Worm (Caenorhabditis elegans) whole organism, early embryonic: ENCODE data around the gene Y62E10A.3.

Source experiments
- B0310.2 ChIP-seq: sonication (generic microtip); optimal IDR thresholded peaks from 2 replicates; lab custom pipeline; 2016; ENCODE audit warnings: mild to moderate bottlenecking, missing genetic modification characterization, missing compliant biosample characterization
- F13C5.2 ChIP-seq: sonication (generic microtip); optimal IDR thresholded peaks from 2 replicates; lab custom pipeline; 2017; ENCODE audit warnings: mild to moderate bottlenecking, missing genetic modification characterization, inconsistent platforms, missing compliant biosample characterization
- aly-1 ChIP-seq: sonication (generic microtip); optimal IDR thresholded peaks from 2 replicates; lab custom pipeline; 2016; ENCODE audit warnings: missing genetic modification characterization, missing compliant biosample characterization
- ama-1 ChIP-seq: fragments of 150-350 bp; optimal IDR thresholded peaks from 2 replicates; lab custom pipeline; 2014
- ceh-13 ChIP-seq: fragments of 200-800 bp; sonication (Bioruptor generic); optimal IDR thresholded peaks from 2 replicates; lab custom pipeline; 2018; ENCODE audit warnings: mild to moderate bottlenecking, missing genetic modification characterization, missing compliant biosample characterization
- ceh-36 ChIP-seq: sonication (generic microtip); optimal IDR thresholded peaks from 2 replicates; lab custom pipeline; 2016; ENCODE audit warnings: missing genetic modification characterization, inconsistent platforms, missing compliant biosample characterization
- ets-7 ChIP-seq: sonication (generic microtip); optimal IDR thresholded peaks from 2 replicates; lab custom pipeline; 2016; ENCODE audit warnings: missing genotype, missing genetic modification characterization, missing compliant biosample characterization
- flt-1 ChIP-seq: fragments of 200-800 bp; sonication (Bioruptor generic); IDR thresholded peaks from 2 replicates; pipeline ENCODE4 v1.3.6; 2022; ENCODE audit warnings: missing genetic modification characterization, missing compliant biosample characterization
- hmbx-1 ChIP-seq: sonication (generic microtip); optimal IDR thresholded peaks from 2 replicates; lab custom pipeline; 2016; ENCODE audit warnings: mild to moderate bottlenecking, missing genetic modification characterization, missing compliant biosample characterization
- hmg-4 ChIP-seq: fragments of 200-800 bp; sonication (Bioruptor generic); optimal IDR thresholded peaks from 2 replicates; lab custom pipeline; 2018; ENCODE audit warnings: mild to moderate bottlenecking, missing genetic modification characterization, missing compliant biosample characterization
- hnd-1 ChIP-seq: sonication (generic microtip); optimal IDR thresholded peaks from 2 replicates; lab custom pipeline; 2016; ENCODE audit warnings: missing genetic modification characterization, missing compliant biosample characterization
- pes-1 ChIP-seq: fragments of 200-800 bp; sonication (Bioruptor generic); IDR thresholded peaks from 2 replicates; pipeline ENCODE4 v1.3.6; 2022; ENCODE audit warnings: missing genetic modification reagents, missing genetic modification characterization, missing compliant biosample characterization
- scrt-1 ChIP-seq: fragments of 200-800 bp; sonication (Bioruptor generic); IDR thresholded peaks from 2 replicates; pipeline ENCODE4 v1.3.6; 2022; ENCODE audit warnings: missing genetic modification characterization, missing compliant biosample characterization
- sea-1 ChIP-seq: fragments of 200-800 bp; sonication (Bioruptor generic); conservative IDR thresholded peaks from 2 replicates; pipeline ENCODE4 v1.3.6; 2022; ENCODE audit warnings: missing genetic modification characterization, missing compliant biosample characterization
- tbx-11 ChIP-seq: fragments of 200-800 bp; sonication (Bioruptor generic); IDR thresholded peaks from 2 replicates; pipeline ENCODE4 v1.3.6; 2022; ENCODE audit warnings: missing genetic modification characterization, missing compliant biosample characterization
- tbx-37 ChIP-seq: fragments of 200-800 bp; sonication (Bioruptor generic); conservative IDR thresholded peaks from 2 replicates; pipeline ENCODE4 v1.3.6; 2022; ENCODE audit warnings: missing genetic modification reagents, missing genetic modification characterization, missing compliant biosample characterization
- tra-4 ChIP-seq: sonication (generic microtip); optimal IDR thresholded peaks from 2 replicates; lab custom pipeline; 2017; ENCODE audit warnings: missing genetic modification characterization, missing compliant biosample characterization

The Y62E10A.3 gene

DNA sequence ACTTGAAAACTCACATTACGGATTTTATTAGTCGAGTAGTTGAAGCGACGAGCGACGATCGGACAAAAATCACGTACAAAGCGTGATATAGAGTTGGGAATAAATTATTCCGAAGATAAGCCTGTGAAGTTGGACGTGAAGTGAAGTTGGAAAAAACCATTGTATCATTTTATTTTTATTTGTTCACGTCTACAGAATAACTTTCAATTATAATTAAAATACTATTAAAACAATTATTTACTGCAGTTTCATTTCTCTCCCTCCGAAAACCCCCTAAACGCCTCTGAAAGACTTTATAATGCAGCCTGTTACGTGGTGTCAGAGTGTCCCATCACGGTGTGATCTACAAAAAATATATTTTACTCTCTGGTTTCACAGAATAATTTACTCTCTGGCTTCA, at the start of gene Y62E10A.3:
Gene Y62E10A.3 (minus strand): TSS at position 101 of the 400 bp plus-strand sequence.
- TF ChIP-seq ets-7 (tag; lab: Kevin White, UChicago): no peak
- TF ChIP-seq hmbx-1 (tag; lab: Kevin White, UChicago): no peak
- no peak for TF ChIP-seq flt-1 (GFP tag; lab: Robert Waterston, UW)
- no peak for TF ChIP-seq hmg-4 (GFP tag; lab: Kevin White, UChicago)
- TF ChIP-seq hnd-1: no peak
- no peak for TF ChIP-seq ceh-36 (tag; lab: Kevin White, UChicago)

DNA sequence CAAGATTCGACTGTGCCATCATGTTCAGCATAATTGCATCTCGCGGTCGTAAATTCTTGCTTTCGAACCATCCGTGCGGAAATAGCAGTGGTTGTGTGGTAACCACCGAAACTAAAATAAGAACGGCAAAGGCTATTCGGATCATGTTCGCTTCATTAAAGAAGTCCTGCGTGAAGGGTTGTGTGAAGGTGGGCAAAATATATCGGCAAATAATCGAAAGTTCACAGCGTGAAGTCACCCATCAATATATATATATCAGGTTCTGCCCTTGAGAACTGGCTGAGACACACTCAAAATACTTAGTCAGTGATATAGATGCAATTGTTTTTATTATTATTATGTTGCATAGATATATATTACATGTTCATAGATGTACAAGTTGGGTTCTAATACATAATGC, 48.0 kb upstream of the Y62E10A.3 start, which contains the start of gene Y62E10A.19:
Gene Y62E10A.19 (minus strand): TSS at position 289 of the 400 bp plus-strand sequence.
- TF ChIP-seq tbx-37 (GFP tag; lab: Robert Waterston, UW) (no peak), ceh-36 (tag; lab: Kevin White, UChicago) (no peak), ets-7 (tag; lab: Kevin White, UChicago) (no peak), scrt-1 (GFP tag; lab: Robert Waterston, UW) (no peak), tra-4 (no peak), ama-1 (lab: Kevin White, UChicago) (no peak), ceh-13 (GFP tag; lab: Kevin White, UChicago) (no peak), hmbx-1 (tag; lab: Kevin White, UChicago) (no peak)

ce11 chrIV:13400456-13401364, 40.7 kb upstream of the Y62E10A.3 start, which contains the start of the genes memi-2 and cyp-31A5:
Gene memi-2, minus strand, starts transcription at chrIV:13400506.
Gene cyp-31A5, plus strand, starts transcription at chrIV:13401289.
- TF ChIP-seq tra-4 (no peak), F13C5.2 (no peak), pes-1 (no peak), B0310.2 (tag; lab: Kevin White, UChicago) (no peak), hmg-4 (GFP tag; lab: Kevin White, UChicago) (no peak), ama-1 (lab: Kevin White, UChicago) (no peak), sea-1 (GFP tag; lab: Robert Waterston, UW) (no peak), hnd-1 (no peak), scrt-1 (GFP tag; lab: Robert Waterston, UW) (no peak), tbx-11 (GFP tag; lab: Robert Waterston, UW) (no peak), ceh-13 (GFP tag; lab: Kevin White, UChicago) (no peak), aly-1 (tag; lab: Kevin White, UChicago) (no peak), tbx-37 (GFP tag; lab: Robert Waterston, UW) (no peak), ceh-36 (tag; lab: Kevin White, UChicago) (no peak), hmbx-1 (tag; lab: Kevin White, UChicago) (no peak), flt-1 (GFP tag; lab: Robert Waterston, UW) (no peak), ets-7 (tag; lab: Kevin White, UChicago) (no peak)

DNA sequence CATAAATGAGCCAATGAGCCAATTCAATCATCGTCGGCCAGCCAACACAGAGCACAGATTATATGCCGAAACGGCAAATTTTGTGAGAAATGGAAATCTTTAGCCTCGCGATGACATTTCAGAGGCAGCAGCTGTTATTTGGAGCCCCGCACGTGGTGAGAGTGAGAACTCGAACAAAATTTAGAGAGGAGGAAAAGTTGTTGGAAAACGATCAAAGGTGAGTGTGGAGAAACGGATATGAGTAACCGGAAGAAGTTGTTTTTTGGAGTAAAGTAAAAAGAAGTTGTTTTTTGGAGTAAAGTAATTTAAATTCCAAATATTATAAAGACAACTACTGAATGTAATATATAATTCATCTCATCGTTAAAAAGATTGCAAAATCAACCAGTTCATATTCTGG, 38.7 kb upstream of the Y62E10A.3 start, which contains the start of gene Y62E10A.13:
Gene Y62E10A.13 (minus strand): TSS at position 326 of the 400 bp plus-strand sequence.
- TF ChIP-seq ama-1 (lab: Kevin White, UChicago) (no peak), ceh-36 (tag; lab: Kevin White, UChicago) (no peak), tra-4 (no peak), B0310.2 (tag; lab: Kevin White, UChicago) (no peak), hmg-4 (GFP tag; lab: Kevin White, UChicago) (no peak), sea-1 (GFP tag; lab: Robert Waterston, UW) (no peak), tbx-11 (GFP tag; lab: Robert Waterston, UW) (no peak), ets-7 (tag; lab: Kevin White, UChicago) (no peak), ceh-13 (GFP tag; lab: Kevin White, UChicago) (no peak), F13C5.2 (no peak), hmbx-1 (tag; lab: Kevin White, UChicago) (no peak), scrt-1 (GFP tag; lab: Robert Waterston, UW) (no peak), aly-1 (tag; lab: Kevin White, UChicago) (no peak)

ce11 chrIV:13396375-13396774, 36.3 kb upstream of the Y62E10A.3 start:
- TF ChIP-seq ceh-36 (tag; lab: Kevin White, UChicago) (no peak), tbx-37 (GFP tag; lab: Robert Waterston, UW) (no peak), hmg-4 (GFP tag; lab: Kevin White, UChicago) (no peak), sea-1 (GFP tag; lab: Robert Waterston, UW) (no peak), tbx-11 (GFP tag; lab: Robert Waterston, UW) (no peak), ets-7 (tag; lab: Kevin White, UChicago) (no peak), hnd-1 (no peak), pes-1 (no peak), ceh-13 (GFP tag; lab: Kevin White, UChicago) (no peak), flt-1 (GFP tag; lab: Robert Waterston, UW) (no peak), B0310.2 (tag; lab: Kevin White, UChicago) (no peak), tra-4 (no peak), ama-1 (lab: Kevin White, UChicago) (no peak), hmbx-1 (tag; lab: Kevin White, UChicago) (no peak), F13C5.2 (no peak), aly-1 (tag; lab: Kevin White, UChicago) (no peak), scrt-1 (GFP tag; lab: Robert Waterston, UW) (no peak)

DNA sequence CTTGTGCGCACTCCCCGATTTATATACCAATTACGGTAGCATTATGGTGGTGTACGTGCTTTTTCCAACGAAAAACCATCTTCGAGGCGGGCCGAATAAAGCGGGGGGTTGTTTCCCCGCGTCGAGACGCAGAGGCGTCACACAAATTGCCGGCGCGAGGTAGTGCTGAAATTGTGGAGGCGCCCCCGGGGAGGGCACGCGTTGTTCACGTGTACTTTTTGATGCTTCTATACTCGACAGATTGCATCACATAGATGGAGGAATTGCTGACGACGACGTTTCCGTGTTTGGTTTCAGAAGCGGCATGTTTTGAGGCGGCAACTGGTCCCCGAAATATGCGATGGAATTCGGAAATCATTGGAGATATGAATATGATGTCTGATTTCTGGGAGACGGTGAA, 35.2 kb upstream of the Y62E10A.3 start:
- peak; percentile 10 for TF ChIP-seq F13C5.2
- TF ChIP-seq hmg-4 (GFP tag; lab: Kevin White, UChicago): peak; percentile 53
- no peak for TF ChIP-seq ama-1 (lab: Kevin White, UChicago)

DNA sequence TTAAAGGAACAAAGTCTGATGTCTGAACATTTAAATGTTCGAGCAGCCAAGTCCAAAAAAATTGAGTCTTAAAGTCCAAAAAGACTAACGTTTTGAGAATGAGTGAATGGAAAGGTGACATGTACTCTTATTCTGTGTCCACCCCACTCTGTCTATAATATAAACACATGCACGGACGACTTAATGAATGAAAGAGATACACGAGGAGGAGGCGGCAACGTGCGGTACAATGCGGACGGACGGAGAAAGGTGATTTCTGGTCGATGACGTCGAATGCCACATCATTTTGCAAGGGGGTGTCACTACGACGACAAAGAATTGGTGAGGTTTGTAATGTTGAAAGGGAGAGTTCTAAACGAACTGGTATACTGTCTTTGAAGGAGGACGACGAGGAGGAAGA, 34.6 kb upstream of the Y62E10A.3 start:
- TF ChIP-seq hmg-4 (GFP tag; lab: Kevin White, UChicago): no peak
- no peak for TF ChIP-seq hmbx-1 (tag; lab: Kevin White, UChicago)
- TF ChIP-seq hnd-1: no peak
- TF ChIP-seq ceh-13 (GFP tag; lab: Kevin White, UChicago): no peak
- no peak for TF ChIP-seq tra-4
- no peak for TF ChIP-seq scrt-1 (GFP tag; lab: Robert Waterston, UW)
- no peak for TF ChIP-seq flt-1 (GFP tag; lab: Robert Waterston, UW)
- no peak for TF ChIP-seq ceh-36 (tag; lab: Kevin White, UChicago)
- no peak for TF ChIP-seq ama-1 (lab: Kevin White, UChicago)
- no peak for TF ChIP-seq tbx-11 (GFP tag; lab: Robert Waterston, UW)
- no peak for TF ChIP-seq aly-1 (tag; lab: Kevin White, UChicago)
- no peak for TF ChIP-seq ets-7 (tag; lab: Kevin White, UChicago)
- TF ChIP-seq B0310.2 (tag; lab: Kevin White, UChicago): no peak
- no peak for TF ChIP-seq pes-1
- no peak for TF ChIP-seq tbx-37 (GFP tag; lab: Robert Waterston, UW)
- no peak for TF ChIP-seq F13C5.2
- no peak for TF ChIP-seq sea-1 (GFP tag; lab: Robert Waterston, UW)
